In the genomic region with DNA sequence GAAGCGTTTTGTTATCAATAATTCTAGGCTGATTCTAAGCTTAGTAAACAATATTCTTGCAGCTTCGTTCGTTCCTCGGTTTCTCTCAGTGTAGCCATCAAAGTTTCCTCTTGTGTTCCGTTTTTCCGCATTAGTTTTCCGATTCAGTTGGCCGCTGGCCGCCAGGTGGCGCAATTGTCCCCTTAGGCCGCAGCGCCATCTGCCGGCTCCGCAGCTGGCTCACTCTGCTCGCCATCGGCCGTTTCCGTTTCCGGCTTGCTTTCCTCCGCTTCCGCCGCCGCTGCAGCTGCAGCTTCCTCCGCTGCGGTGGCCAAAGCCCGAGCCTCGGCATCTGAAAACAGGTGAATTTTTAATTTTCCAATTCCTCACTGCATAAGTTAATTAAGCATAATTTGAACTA, we compare ENCODE assay signal across 1 fruit fly cellular context.
TF ChIP-seq lines count a peak whose summit lies in the region.

No protein-coding gene starts in this region.

TF ChIP-seq in whole organism, embryonic, 481 proteins besides CTCF, POLR2A, EP300 and RAD21 (continued from another document and continues in another):
- TF ChIP-seq NFAT (GFP tag; IDR thresholded peaks at IDR 0.05; lab: Robert Waterston, UW) (peak; percentile 91), CG31365 (tag; optimal IDR thresholded peaks at IDR 0.05; lab: Kevin White, UChicago) (peak; percentile 85), Nf-YB (GFP tag; optimal IDR thresholded peaks at IDR 0.05; lab: Kevin White, UChicago) (peak; percentile 75), Dfd (GFP tag; optimal IDR thresholded peaks at IDR 0.05; lab: Kevin White, UChicago) (no peak), sim (GFP tag; IDR thresholded peaks at IDR 0.05; lab: Robert Waterston, UW) (peak; percentile 97), CG17385 (GFP tag; optimal IDR thresholded peaks at IDR 0.05; lab: Kevin White, UChicago) (peak; percentile 90), mirr (GFP tag; optimal IDR thresholded peaks at IDR 0.05; lab: Kevin White, UChicago) (peak; percentile 95), CG9727 (GFP tag; optimal IDR thresholded peaks at IDR 0.05; lab: Kevin White, UChicago) (peak; percentile 95), nerfin-1 (tag; optimal IDR thresholded peaks at IDR 0.05; lab: Kevin White, UChicago) (peak; percentile 90), jigr1 (GFP tag; IDR thresholded peaks at IDR 0.05; lab: Robert Waterston, UW) (peak; percentile 62; the same call in 1 of the 3 replicates), CG7928 (GFP tag; optimal IDR thresholded peaks at IDR 0.05; lab: Kevin White, UChicago) (peak; percentile 68), caup (GFP tag; optimal IDR thresholded peaks at IDR 0.05; lab: Kevin White, UChicago; ENCODE audit: severe bottlenecking) (peak; percentile 99), CG2120 (GFP tag; optimal IDR thresholded peaks at IDR 0.05; lab: Kevin White, UChicago) (peak; percentile 43), croc (GFP tag; conservative IDR thresholded peaks at IDR 0.05; lab: Robert Waterston, UW) (peak; percentile 84), CG3065 (GFP tag; optimal IDR thresholded peaks at IDR 0.05; lab: Kevin White, UChicago) (peak; percentile 92), sima (GFP tag; optimal IDR thresholded peaks at IDR 0.05; lab: Kevin White, UChicago) (peak; percentile 84), CG12942 (GFP tag; optimal IDR thresholded peaks at IDR 0.05; lab: Kevin White, UChicago) (peak; percentile 85), Trl (optimal IDR thresholded peaks at IDR 0.05; lab: Kevin White, UChicago) (no peak), Trl (GFP tag; optimal IDR thresholded peaks at IDR 0.05; lab: Kevin White, UChicago) (peak; percentile 93), usp (GFP tag; optimal IDR thresholded peaks at IDR 0.05; lab: Kevin White, UChicago) (no peak), B-H1 (GFP tag; IDR thresholded peaks at IDR 0.05; lab: Robert Waterston, UW) (peak; percentile 80; the same call in 2 of the 3 replicates), vvl (GFP tag; IDR thresholded peaks at IDR 0.05; lab: Robert Waterston, UW) (peak; percentile 95), stc (GFP tag; IDR thresholded peaks at IDR 0.05; lab: Robert Waterston, UW) (peak; percentile 88), emc (GFP tag; optimal IDR thresholded peaks at IDR 0.05; lab: Kevin White, UChicago) (peak; percentile 92), lmd (GFP tag; IDR thresholded peaks at IDR 0.05; lab: Robert Waterston, UW) (peak; percentile 78), Sox102F (GFP tag; optimal IDR thresholded peaks at IDR 0.05; lab: Kevin White, UChicago) (peak; percentile 86), CHES-1-like (GFP tag; optimal IDR thresholded peaks at IDR 0.05; lab: Kevin White, UChicago) (peak; percentile 91), Neu2 (GFP tag; optimal IDR thresholded peaks at IDR 0.05; lab: Kevin White, UChicago; ENCODE audit: borderline replicate concordance) (peak; percentile 96), Awh (GFP tag; IDR thresholded peaks at IDR 0.05; lab: Robert Waterston, UW) (peak; percentile 96), pho (GFP tag; optimal IDR thresholded peaks at IDR 0.05; lab: Kevin White, UChicago) (peak; percentile 69), CG10431 (GFP tag; optimal IDR thresholded peaks at IDR 0.05; lab: Kevin White, UChicago) (peak; percentile 98), Taf1 (GFP tag; IDR thresholded peaks at IDR 0.05; lab: Robert Waterston, UW) (peak; percentile 43; the same call in 1 of the 2 replicates), jumu (GFP tag; optimal IDR thresholded peaks at IDR 0.05; lab: Kevin White, UChicago) (peak; percentile 82), Lhr (GFP tag; optimal IDR thresholded peaks at IDR 0.05; lab: Kevin White, UChicago) (peak; percentile 97), Hr78 (GFP tag; optimal IDR thresholded peaks at IDR 0.05; lab: Kevin White, UChicago) (peak in 1 of 2 experiments; percentile 49), Atf6 (GFP tag; IDR thresholded peaks at IDR 0.05; lab: Robert Waterston, UW) (peak; percentile 77), Mes4 (GFP tag; optimal IDR thresholded peaks at IDR 0.05; lab: Kevin White, UChicago) (peak; percentile 98), prd (optimal IDR thresholded peaks at IDR 0.05; lab: Kevin White, UChicago) (no peak), prd (GFP tag; IDR thresholded peaks at IDR 0.05; lab: Robert Waterston, UW) (peak; percentile 89), bab2 (GFP tag; optimal IDR thresholded peaks at IDR 0.05; lab: Kevin White, UChicago) (peak; percentile 88), CG17328 (GFP tag; IDR thresholded peaks at IDR 0.05; lab: Robert Waterston, UW) (peak; percentile 97), br (optimal IDR thresholded peaks at IDR 0.05; lab: Kevin White, UChicago) (no peak), psq (GFP tag; optimal IDR thresholded peaks at IDR 0.05; lab: Kevin White, UChicago) (peak; percentile 74), peb (GFP tag; IDR thresholded peaks at IDR 0.05; lab: Robert Waterston, UW) (peak; percentile 74), CoRest (tag; optimal IDR thresholded peaks at IDR 0.05; lab: Kevin White, UChicago) (peak; percentile 80), seq (GFP tag; IDR thresholded peaks at IDR 0.05; lab: Robert Waterston, UW) (peak; percentile 76), CG6272 (GFP tag; IDR thresholded peaks at IDR 0.05; lab: Robert Waterston, UW) (peak; percentile 78), insv (GFP tag; optimal IDR thresholded peaks at IDR 0.05; lab: Kevin White, UChicago) (peak in 1 of 2 experiments; percentile 83), CG4820 (GFP tag; optimal IDR thresholded peaks at IDR 0.05; lab: Kevin White, UChicago) (peak; percentile 92), Bdp1 (GFP tag; optimal IDR thresholded peaks at IDR 0.05; lab: Kevin White, UChicago) (peak; percentile 82), D19B (GFP tag; optimal IDR thresholded peaks at IDR 0.05; lab: Kevin White, UChicago) (peak; percentile 79), tin (GFP tag; optimal IDR thresholded peaks at IDR 0.05; lab: Kevin White, UChicago) (peak; percentile 97), CG7556 (GFP tag; optimal IDR thresholded peaks at IDR 0.05; lab: Kevin White, UChicago) (peak; percentile 82), CG8290 (GFP tag; optimal IDR thresholded peaks at IDR 0.05; lab: Kevin White, UChicago) (peak; percentile 92), CG8290 (tag; optimal IDR thresholded peaks at IDR 0.05; lab: Kevin White, UChicago) (peak; percentile 91 to 98), CG4328 (GFP tag; optimal IDR thresholded peaks at IDR 0.05; lab: Kevin White, UChicago) (peak; percentile 97), hkb (optimal IDR thresholded peaks at IDR 0.05; lab: Kevin White, UChicago) (no peak), hkb (GFP tag; IDR thresholded peaks at IDR 0.05; lab: Robert Waterston, UW) (peak; percentile 94), ATbp (GFP tag; optimal IDR thresholded peaks at IDR 0.05; lab: Kevin White, UChicago) (peak; percentile 98), Bteb2 (GFP tag; optimal IDR thresholded peaks at IDR 0.05; lab: Kevin White, UChicago) (peak; percentile 83), CG5245 (GFP tag; optimal IDR thresholded peaks at IDR 0.05; lab: Kevin White, UChicago) (peak; percentile 97), CG16863 (GFP tag; optimal IDR thresholded peaks at IDR 0.05; lab: Kevin White, UChicago) (peak; percentile 93), bsh (GFP tag; optimal IDR thresholded peaks at IDR 0.05; lab: Kevin White, UChicago) (peak; percentile 51 to 93), bcd (GFP tag; optimal IDR thresholded peaks at IDR 0.05; lab: Kevin White, UChicago) (peak; percentile 97), ems (GFP tag; optimal IDR thresholded peaks at IDR 0.05; lab: Kevin White, UChicago) (peak; percentile 91), CG16815 (GFP tag; optimal IDR thresholded peaks at IDR 0.05; lab: Kevin White, UChicago) (peak; percentile 91), CG15514 (GFP tag; optimal IDR thresholded peaks at IDR 0.05; lab: Kevin White, UChicago) (peak; percentile 94), CG15696 (tag; optimal IDR thresholded peaks at IDR 0.05; lab: Kevin White, UChicago) (peak; percentile 86), Rx (GFP tag; IDR thresholded peaks at IDR 0.05; lab: Robert Waterston, UW) (peak; percentile 93), CG4730 (GFP tag; IDR thresholded peaks at IDR 0.05; lab: Robert Waterston, UW) (peak; percentile 85), NC2β (GFP tag; optimal IDR thresholded peaks at IDR 0.05; lab: Kevin White, UChicago) (peak; percentile 98), gsb (GFP tag; IDR thresholded peaks at IDR 0.05; lab: Robert Waterston, UW) (peak; percentile 83), YL-1 (GFP tag; optimal IDR thresholded peaks at IDR 0.05; lab: Kevin White, UChicago) (peak; percentile 98), Hr39 (optimal IDR thresholded peaks at IDR 0.05; lab: Kevin White, UChicago) (no peak), crp (GFP tag; optimal IDR thresholded peaks at IDR 0.05; lab: Kevin White, UChicago) (peak in 1 of 2 experiments; percentile 27), Dbx (GFP tag; IDR thresholded peaks at IDR 0.05; lab: Robert Waterston, UW) (peak; percentile 87), CG3838 (GFP tag; optimal IDR thresholded peaks at IDR 0.05; lab: Kevin White, UChicago) (peak; percentile 86), CG10959 (GFP tag; IDR thresholded peaks at IDR 0.05; lab: Robert Waterston, UW) (peak; percentile 94), otp (GFP tag; IDR thresholded peaks at IDR 0.05; lab: Robert Waterston, UW) (peak; percentile 98), salm (tag; optimal IDR thresholded peaks at IDR 0.05; lab: Kevin White, UChicago) (peak; percentile 75), CG10462 (GFP tag; optimal IDR thresholded peaks at IDR 0.05; lab: Kevin White, UChicago) (peak; percentile 89), sens-2 (GFP tag; IDR thresholded peaks at IDR 0.05; lab: Robert Waterston, UW) (peak; percentile 96), Gug (GFP tag; IDR thresholded peaks at IDR 0.05; lab: Robert Waterston, UW) (peak; percentile 87), CG9817 (tag; optimal IDR thresholded peaks at IDR 0.05; lab: Kevin White, UChicago) (peak; percentile 86), Doc2 (GFP tag; IDR thresholded peaks at IDR 0.05; lab: Robert Waterston, UW) (no peak), CG12155 (GFP tag; optimal IDR thresholded peaks at IDR 0.05; lab: Kevin White, UChicago) (peak; percentile 78), CG6175 (GFP tag; IDR thresholded peaks at IDR 0.05; lab: Robert Waterston, UW) (peak; percentile 78), Sry-β (GFP tag; optimal IDR thresholded peaks at IDR 0.05; lab: Kevin White, UChicago) (peak; percentile 77), dpn (GFP tag; optimal IDR thresholded peaks at IDR 0.05; lab: Kevin White, UChicago) (peak; percentile 90 to 95), ase (GFP tag; IDR thresholded peaks at IDR 0.05; lab: Robert Waterston, UW) (peak; percentile 92), crc (GFP tag; optimal IDR thresholded peaks at IDR 0.05; lab: Kevin White, UChicago) (peak; percentile 80), run (tag; optimal IDR thresholded peaks at IDR 0.05; lab: Kevin White, UChicago) (peak; percentile 44), CG6854 (GFP tag; optimal IDR thresholded peaks at IDR 0.05; lab: Kevin White, UChicago) (peak; percentile 96), chn (GFP tag; optimal IDR thresholded peaks at IDR 0.05; lab: Kevin White, UChicago) (peak; percentile 93), tll (GFP tag; optimal IDR thresholded peaks at IDR 0.05; lab: Kevin White, UChicago) (peak in 1 of 2 experiments; percentile 59), Ets65A (GFP tag; lab: Kevin White, UChicago) (peak; percentile 99), D19A (tag; optimal IDR thresholded peaks at IDR 0.05; lab: Kevin White, UChicago) (peak; percentile 77), HmgD (GFP tag; optimal IDR thresholded peaks at IDR 0.05; lab: Kevin White, UChicago) (peak; percentile 90), fd3F (GFP tag; optimal IDR thresholded peaks at IDR 0.05; lab: Kevin White, UChicago) (peak; percentile 74), CG4424 (GFP tag; optimal IDR thresholded peaks at IDR 0.05; lab: Kevin White, UChicago) (peak; percentile 98), gce (GFP tag; IDR thresholded peaks at IDR 0.05; lab: Robert Waterston, UW) (peak; percentile 96), Abd-B (GFP tag; optimal IDR thresholded peaks at IDR 0.05; lab: Kevin White, UChicago) (peak; percentile 60), vnd (GFP tag; IDR thresholded peaks at IDR 0.05; lab: Robert Waterston, UW; ENCODE audit: partially characterized antibody) (no peak), CG18262 (tag; optimal IDR thresholded peaks at IDR 0.05; lab: Kevin White, UChicago) (peak; percentile 89), CG18764 (GFP tag; optimal IDR thresholded peaks at IDR 0.05; lab: Kevin White, UChicago) (peak; percentile 96), pan (optimal IDR thresholded peaks at IDR 0.05; lab: Kevin White, UChicago) (no peak), pan (GFP tag; optimal IDR thresholded peaks at IDR 0.05 in 1 of 2, IDR thresholded peaks at IDR 0.05 in 1 of 2) (peak in 1 of 2 experiments; percentile 89), CG10565 (GFP tag; optimal IDR thresholded peaks at IDR 0.05; lab: Kevin White, UChicago) (peak; percentile 79), lilli (GFP tag; optimal IDR thresholded peaks at IDR 0.05; lab: Kevin White, UChicago) (peak; percentile 75), CG12236 (GFP tag; optimal IDR thresholded peaks at IDR 0.05; lab: Kevin White, UChicago) (peak; percentile 96), CG6765 (GFP tag; optimal IDR thresholded peaks at IDR 0.05; lab: Kevin White, UChicago) (peak; percentile 98), crol (GFP tag; IDR thresholded peaks at IDR 0.05; lab: Robert Waterston, UW) (peak; percentile 90), stwl (tag; optimal IDR thresholded peaks at IDR 0.05; lab: Kevin White, UChicago) (peak; percentile 98), CG13424 (tag; optimal IDR thresholded peaks at IDR 0.05; lab: Kevin White, UChicago) (peak; percentile 76), bowl (GFP tag; IDR thresholded peaks at IDR 0.05; lab: Robert Waterston, UW) (peak; percentile 68; the same call in 1 of the 2 replicates), CG12659 (GFP tag; optimal IDR thresholded peaks at IDR 0.05; lab: Kevin White, UChicago) (peak; percentile 93), al (GFP tag; IDR thresholded peaks at IDR 0.05; lab: Robert Waterston, UW) (0 out of 2 replicates have a peak, but pooled peaks have one; percentile 37), CG11093 (GFP tag; IDR thresholded peaks at IDR 0.05; lab: Robert Waterston, UW) (peak; percentile 70; the same call in 2 of the 3 replicates), CG14667 (GFP tag; IDR thresholded peaks at IDR 0.05; lab: Robert Waterston, UW) (peak; percentile 76; the same call in 1 of the 2 replicates), hbn (GFP tag; IDR thresholded peaks at IDR 0.05; lab: Robert Waterston, UW; ENCODE audit: partially characterized antibody) (no peak), Hmr (GFP tag; optimal IDR thresholded peaks at IDR 0.05; lab: Kevin White, UChicago) (peak; percentile 95), MESR4 (GFP tag; optimal IDR thresholded peaks at IDR 0.05; lab: Kevin White, UChicago) (peak; percentile 52), ham (GFP tag; IDR thresholded peaks at IDR 0.05; lab: Robert Waterston, UW) (peak; percentile 58; the same call in 1 of the 2 replicates), fd64A (GFP tag; optimal IDR thresholded peaks at IDR 0.05; lab: Kevin White, UChicago) (peak; percentile 97), Nf-YA (GFP tag; IDR thresholded peaks at IDR 0.05; lab: Robert Waterston, UW) (peak; percentile 90)
